Worm (Caenorhabditis elegans) whole organism, early embryonic: ENCODE results near the gene srv-9.

Source experiments
- B0310.2 ChIP-seq: sonication (generic microtip); optimal IDR thresholded peaks from 2 replicates; lab custom pipeline; 2016; ENCODE audit warnings: mild to moderate bottlenecking, missing genetic modification characterization, missing compliant biosample characterization
- F13C5.2 ChIP-seq: sonication (generic microtip); optimal IDR thresholded peaks from 2 replicates; lab custom pipeline; 2017; ENCODE audit warnings: mild to moderate bottlenecking, missing genetic modification characterization, inconsistent platforms, missing compliant biosample characterization
- aly-1 ChIP-seq: sonication (generic microtip); optimal IDR thresholded peaks from 2 replicates; lab custom pipeline; 2016; ENCODE audit warnings: missing genetic modification characterization, missing compliant biosample characterization
- ama-1 ChIP-seq: fragments of 150-350 bp; optimal IDR thresholded peaks from 2 replicates; lab custom pipeline; 2014
- flt-1 ChIP-seq: fragments of 200-800 bp; sonication (Bioruptor generic); IDR thresholded peaks from 2 replicates; pipeline ENCODE4 v1.3.6; 2022; ENCODE audit warnings: missing genetic modification characterization, missing compliant biosample characterization
- hmg-4 ChIP-seq: fragments of 200-800 bp; sonication (Bioruptor generic); optimal IDR thresholded peaks from 2 replicates; lab custom pipeline; 2018; ENCODE audit warnings: mild to moderate bottlenecking, missing genetic modification characterization, missing compliant biosample characterization
- hnd-1 ChIP-seq: sonication (generic microtip); optimal IDR thresholded peaks from 2 replicates; lab custom pipeline; 2016; ENCODE audit warnings: missing genetic modification characterization, missing compliant biosample characterization
- pes-1 ChIP-seq: fragments of 200-800 bp; sonication (Bioruptor generic); IDR thresholded peaks from 2 replicates; pipeline ENCODE4 v1.3.6; 2022; ENCODE audit warnings: missing genetic modification reagents, missing genetic modification characterization, missing compliant biosample characterization
- tbx-37 ChIP-seq: fragments of 200-800 bp; sonication (Bioruptor generic); conservative IDR thresholded peaks from 2 replicates; pipeline ENCODE4 v1.3.6; 2022; ENCODE audit warnings: missing genetic modification reagents, missing genetic modification characterization, missing compliant biosample characterization

DNA sequence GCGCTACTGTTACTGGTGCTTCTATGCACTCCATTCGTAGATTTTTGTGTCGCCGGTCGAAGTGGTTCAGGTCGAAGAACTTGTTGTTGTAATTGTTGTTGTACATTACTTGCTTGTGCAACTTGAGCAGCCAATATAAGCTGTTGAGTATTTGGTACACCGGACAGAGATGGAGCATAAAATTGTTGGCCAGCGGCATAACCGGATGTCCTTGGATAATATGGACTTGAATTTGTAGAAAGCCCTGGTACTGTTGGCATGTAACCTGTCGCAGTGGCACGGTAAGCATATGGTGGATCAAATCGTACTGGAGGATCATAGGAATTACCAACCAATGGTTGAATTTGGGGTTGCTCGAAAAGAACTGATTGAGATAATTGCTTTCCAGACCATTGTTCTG lies 34.0 kb downstream of the srv-9 start:
- no peak for TF ChIP-seq flt-1 (GFP tag; lab: Robert Waterston, UW)
- TF ChIP-seq aly-1 (tag; lab: Kevin White, UChicago) = no peak
- no peak for TF ChIP-seq hmg-4 (GFP tag; lab: Kevin White, UChicago)
- no peak for TF ChIP-seq ama-1 (lab: Kevin White, UChicago)
- TF ChIP-seq tbx-37 (GFP tag; lab: Robert Waterston, UW) = no peak
- TF ChIP-seq F13C5.2 (tag; lab: Kevin White, UChicago) = no peak
- TF ChIP-seq B0310.2 (tag; lab: Kevin White, UChicago) = no peak
- no peak for TF ChIP-seq hnd-1 (tag; lab: Kevin White, UChicago)
- no peak for TF ChIP-seq pes-1
